Worm (Caenorhabditis elegans) whole organism, late embryonic: ENCODE measurements around the gene F23F1.2.

ENCODE experiments used
- C08G9.2 ChIP-seq: sonication (generic microtip); optimal IDR thresholded peaks from 2 replicates; lab custom pipeline; 2016; ENCODE audit warnings: mild to moderate bottlenecking, missing genetic modification characterization, moderate library complexity, missing compliant biosample characterization
- Y22D7AL.16 ChIP-seq: sonication (generic microtip); optimal IDR thresholded peaks from 2 replicates; lab custom pipeline; 2016; ENCODE audit warnings: missing genetic modification characterization, missing compliant biosample characterization
- ahr-1 ChIP-seq: sonication (generic microtip); optimal IDR thresholded peaks from 2 replicates; lab custom pipeline; 2016; ENCODE audit warnings: missing genetic modification characterization, missing compliant biosample characterization
- ama-1 ChIP-seq: fragments of 150-350 bp; optimal IDR thresholded peaks from 2 replicates; lab custom pipeline; 2014
- ceh-18 ChIP-seq: sonication (generic microtip); optimal IDR thresholded peaks from 2 replicates; lab custom pipeline; 2016; ENCODE audit warnings: missing genetic modification characterization, missing compliant biosample characterization
- ceh-22 ChIP-seq: sonication (generic microtip); optimal IDR thresholded peaks from 2 replicates; lab custom pipeline; 2017; ENCODE audit warnings: missing biosample characterization, missing genetic modification characterization
- ceh-24 ChIP-seq: sonication (generic microtip); optimal IDR thresholded peaks from 2 replicates; lab custom pipeline; 2016; ENCODE audit warnings: mild to moderate bottlenecking, missing genetic modification characterization, missing compliant biosample characterization
- ceh-31 ChIP-seq: sonication (generic microtip); optimal IDR thresholded peaks from 2 replicates; lab custom pipeline; 2016; ENCODE audit warnings: missing genetic modification characterization, missing compliant biosample characterization
- ceh-34 ChIP-seq: sonication (generic microtip); optimal IDR thresholded peaks from 2 replicates; lab custom pipeline; 2016; ENCODE audit warnings: mild to moderate bottlenecking, missing genetic modification characterization, missing compliant biosample characterization
- ceh-45 ChIP-seq: fragments of 200-800 bp; sonication (Bioruptor generic); IDR thresholded peaks from 2 replicates; pipeline ENCODE4 v1.3.6; 2022; ENCODE audit warnings: missing genetic modification reagents, missing genetic modification characterization, missing compliant biosample characterization
- ceh-9 ChIP-seq: sonication (generic microtip); optimal IDR thresholded peaks from 2 replicates; lab custom pipeline; 2016; ENCODE audit warnings: mild to moderate bottlenecking, missing genetic modification characterization, inconsistent platforms, missing compliant biosample characterization
- che-1 ChIP-seq: sonication (generic microtip); optimal IDR thresholded peaks from 2 replicates; lab custom pipeline; 2016; ENCODE audit warnings: mild to moderate bottlenecking, missing genetic modification characterization, missing compliant biosample characterization
- dve-1 ChIP-seq: sonication (generic microtip); optimal IDR thresholded peaks from 2 replicates; lab custom pipeline; 2017; ENCODE audit warnings: antibody characterized with exemption, mild to moderate bottlenecking, missing genetic modification characterization, missing compliant biosample characterization
- elt-4 ChIP-seq: sonication (generic microtip); optimal IDR thresholded peaks from 2 replicates; lab custom pipeline; 2016; ENCODE audit warnings: missing genetic modification characterization, missing compliant biosample characterization
- eyg-1 ChIP-seq: sonication (generic microtip); optimal IDR thresholded peaks from 2 replicates; lab custom pipeline; 2016; ENCODE audit warnings: missing genotype, missing genetic modification characterization, missing compliant biosample characterization
- fkh-10 ChIP-seq: fragments of 150-350 bp; optimal IDR thresholded peaks from 2 replicates; lab custom pipeline; 2014; ENCODE audit warnings: missing biosample characterization, missing genetic modification reagents, missing genetic modification characterization
- hlh-15 ChIP-seq: sonication (generic microtip); optimal IDR thresholded peaks from 2 replicates; lab custom pipeline; 2016; ENCODE audit warnings: missing genetic modification characterization, missing compliant biosample characterization
- hlh-6 ChIP-seq: sonication (generic microtip); optimal IDR thresholded peaks from 2 replicates; lab custom pipeline; 2016; ENCODE audit warnings: missing genotype, missing genetic modification characterization, missing compliant biosample characterization
- lim-6 ChIP-seq: sonication (generic microtip); optimal IDR thresholded peaks from 2 replicates; lab custom pipeline; 2016; ENCODE audit warnings: missing genetic modification characterization, missing compliant biosample characterization
- nfya-1 ChIP-seq: sonication (generic microtip); optimal IDR thresholded peaks from 2 replicates; lab custom pipeline; 2017; ENCODE audit warnings: missing genetic modification characterization, mild to moderate bottlenecking, missing compliant biosample characterization, antibody characterized with exemption, moderate library complexity
- nhr-232 ChIP-seq: sonication (generic microtip); optimal IDR thresholded peaks from 2 replicates; lab custom pipeline; 2016; ENCODE audit warnings: missing genetic modification characterization, missing compliant biosample characterization
- odd-2 ChIP-seq: sonication (generic microtip); optimal IDR thresholded peaks from 2 replicates; lab custom pipeline; 2017; ENCODE audit warnings: antibody characterized with exemption, mild to moderate bottlenecking, missing genetic modification characterization, missing compliant biosample characterization
- pat-9 ChIP-seq: fragments of 200-800 bp; sonication (Bioruptor generic); optimal IDR thresholded peaks from 2 replicates; lab custom pipeline; 2018; ENCODE audit warnings: mild to moderate bottlenecking, missing genetic modification characterization, moderate library complexity, missing compliant biosample characterization
- pha-4 ChIP-seq: fragments of 150-350 bp; optimal IDR thresholded peaks from 2 replicates; lab custom pipeline; 2018; ENCODE audit warnings: missing biosample characterization, missing genetic modification reagents, missing genetic modification characterization
- pros-1 ChIP-seq: fragments of 150-350 bp; optimal IDR thresholded peaks from 2 replicates; lab custom pipeline; 2014; ENCODE audit warnings: missing biosample characterization, missing genetic modification reagents, missing genetic modification characterization
- tbx-2 ChIP-seq: sonication (generic microtip); optimal IDR thresholded peaks from 2 replicates; lab custom pipeline; 2016; ENCODE audit warnings: missing genetic modification characterization, missing compliant biosample characterization
- unc-3 ChIP-seq, 2 experiments: fragments of 200-800 bp in 1 of 2; sonication (Bioruptor generic) in 1 of 2; sonication (generic microtip) in 1 of 2; conservative IDR thresholded peaks in 1 of 2; optimal IDR thresholded peaks in 1 of 2; 2 replicates each; pipeline versions ENCODE4 v1.3.6 to Lab custom; 2016 to 2022; ENCODE audit warnings: missing compliant biosample characterization in 2 of 2, missing genetic modification characterization in 2 of 2, missing genetic modification reagents in 1 of 2
- unc-55 ChIP-seq: sonication (generic microtip); optimal IDR thresholded peaks from 2 replicates; lab custom pipeline; 2017; ENCODE audit warnings: missing biosample characterization, missing genetic modification reagents, missing genetic modification characterization
- zip-5 ChIP-seq: sonication (generic microtip); optimal IDR thresholded peaks from 2 replicates; lab custom pipeline; 2016; ENCODE audit warnings: missing genetic modification characterization, missing compliant biosample characterization

The F23F1.2 gene

DNA sequence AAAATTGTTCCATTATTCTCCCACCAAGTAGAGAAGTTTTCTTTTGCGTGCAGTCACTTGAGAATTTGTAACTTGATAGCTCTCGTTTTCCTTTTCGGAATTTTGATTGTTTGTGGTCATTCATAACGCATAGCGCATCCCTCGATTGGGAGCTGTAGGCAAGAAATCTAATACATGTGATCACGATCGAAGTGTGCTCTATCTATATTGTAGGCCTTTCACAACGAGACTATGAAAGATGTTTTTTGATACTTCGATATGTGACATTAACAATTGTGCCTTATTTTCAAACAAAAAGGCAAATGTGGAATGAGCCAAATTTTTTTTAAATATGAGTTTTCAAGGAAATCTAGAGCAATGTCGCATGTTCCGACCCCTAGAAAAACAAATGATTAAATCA is 41.8 kb downstream of the F23F1.2 start:
- TF ChIP-seq ceh-31 (tag; lab: Kevin White, UChicago), result no peak
- TF ChIP-seq ceh-34 (tag; lab: Kevin White, UChicago), result peak; percentile 51
- TF ChIP-seq, all 69 proteins: peak for 1

DNA sequence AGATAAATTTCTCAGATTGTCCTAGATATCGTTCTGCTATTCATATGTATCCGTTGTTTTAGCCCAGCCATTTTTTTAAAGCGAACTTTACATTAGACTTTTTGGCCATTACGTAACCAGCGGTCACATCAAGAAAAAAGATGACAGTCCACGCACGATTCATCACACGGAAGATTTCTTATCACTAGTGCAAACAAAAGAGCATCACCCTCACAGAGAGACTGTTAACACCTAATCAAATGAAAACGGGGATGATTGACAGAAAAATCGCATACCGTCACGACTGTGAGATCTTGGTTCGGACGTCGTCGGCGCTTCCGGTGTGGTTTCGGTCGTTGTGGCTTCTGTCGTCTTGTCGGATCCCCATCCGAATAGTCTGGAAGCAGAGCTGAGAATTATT is 42.7 kb downstream of the F23F1.2 start:
- no peak for TF ChIP-seq ahr-1 (tag; lab: Kevin White, UChicago)
- no peak for TF ChIP-seq ceh-24 (tag; lab: Kevin White, UChicago)
- no peak for TF ChIP-seq fkh-10 (GFP tag; lab: Kevin White, UChicago)
- no peak for TF ChIP-seq nhr-232 (tag; lab: Kevin White, UChicago)
- no peak for TF ChIP-seq zip-5 (tag; lab: Kevin White, UChicago)
- TF ChIP-seq pros-1, result no peak
- TF ChIP-seq tbx-2 (tag; lab: Kevin White, UChicago), result no peak
- no peak for TF ChIP-seq ceh-18
- no peak for TF ChIP-seq elt-4 (tag; lab: Kevin White, UChicago)
- TF ChIP-seq pha-4 (tag; lab: Kevin White, UChicago), result no peak
- TF ChIP-seq dve-1, result no peak
- no peak for TF ChIP-seq eyg-1
- TF ChIP-seq hlh-15 (tag; lab: Kevin White, UChicago), result no peak
- no peak for TF ChIP-seq ceh-22 (tag; lab: Kevin White, UChicago)
- TF ChIP-seq che-1 (tag; lab: Kevin White, UChicago), result no peak
- no peak for TF ChIP-seq ceh-9
- no peak for TF ChIP-seq unc-3 (GFP tag; conservative IDR thresholded peaks at IDR 0.05; lab: Robert Waterston, UW)
- TF ChIP-seq unc-3 (tag; optimal IDR thresholded peaks at IDR 0.05; lab: Kevin White, UChicago), result no peak
- TF ChIP-seq, all 69 proteins: peak for 0

DNA sequence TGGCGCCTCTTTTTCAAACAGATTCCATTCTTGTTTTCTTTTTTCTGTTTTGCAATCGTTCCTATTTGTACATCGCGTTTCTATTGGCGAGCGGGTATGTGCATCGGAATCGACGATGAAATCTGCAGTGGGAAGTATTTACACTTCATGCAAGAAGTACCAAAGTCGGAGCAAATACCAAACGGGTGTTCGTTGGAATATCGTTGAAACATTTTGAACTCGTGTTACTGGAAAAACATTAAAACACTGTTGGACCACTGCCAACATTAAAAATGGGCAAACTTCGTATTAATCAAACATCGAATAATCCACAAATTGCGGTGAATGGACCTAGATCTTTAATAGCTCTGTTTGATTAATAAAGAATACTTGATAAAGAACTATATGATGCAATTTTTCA is 45.2 kb downstream of the F23F1.2 start, which contains the start of gene C23H3.9:
TSS of gene C23H3.9 (minus strand) at position 101 of the 400 bp plus-strand sequence.
- no peak for TF ChIP-seq ceh-24 (tag; lab: Kevin White, UChicago)
- no peak for TF ChIP-seq C08G9.2
- no peak for TF ChIP-seq nfya-1
- TF ChIP-seq nhr-232 (tag; lab: Kevin White, UChicago), result no peak
- no peak for TF ChIP-seq Y22D7AL.16 (tag; lab: Kevin White, UChicago)

DNA sequence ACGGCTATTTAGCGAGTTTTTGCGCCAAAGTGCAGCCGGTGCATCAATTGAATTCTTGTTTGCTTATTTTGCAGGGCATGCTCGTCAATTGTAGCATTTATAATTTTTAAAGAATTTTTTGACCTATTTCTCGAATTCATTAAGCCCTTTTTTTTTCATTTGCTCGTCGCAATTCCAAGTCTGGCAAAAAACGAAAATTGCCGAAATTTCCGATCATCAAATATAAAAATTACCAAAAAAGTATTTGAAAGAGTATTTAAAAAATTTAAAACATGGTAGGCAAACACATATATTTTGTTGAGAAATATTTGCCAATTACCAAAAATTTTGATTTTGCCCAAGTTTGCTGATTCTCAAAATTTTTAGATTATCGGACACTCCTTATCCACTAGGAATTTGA is 50.1 kb downstream of the F23F1.2 start, which contains the start of gene C50D2.6:
TSS of gene C50D2.6 (plus strand) at position 301 of the 400 bp plus-strand sequence.
- TF ChIP-seq odd-2 (tag; lab: Kevin White, UChicago) (no peak), pat-9 (tag; lab: Kevin White, UChicago) (no peak), ama-1 (lab: Kevin White, UChicago) (no peak), unc-55 (GFP tag; lab: Kevin White, UChicago) (no peak), hlh-6 (tag; lab: Kevin White, UChicago) (no peak), lim-6 (no peak), ceh-45 (GFP tag; lab: Robert Waterston, UW) (no peak)
- TF ChIP-seq, all 69 proteins: peak for 0
